Fruit fly (Drosophila melanogaster) whole organism, embryonic: ENCODE data around the gene CG34163.

Experiments used
- B-H2 ChIP-seq: fragments of 200-800 bp; sonication (Bioruptor generic); optimal IDR thresholded peaks from 2 replicates; lab custom pipeline; 2018; ENCODE audit warnings: missing biosample characterization, mild to moderate bottlenecking, missing genetic modification characterization
- Bgb ChIP-seq: fragments of 200-800 bp; sonication (Bioruptor generic); IDR thresholded peaks from 2 replicates; pipeline ENCODE4 v1.3.6; 2022; ENCODE audit warnings: missing biosample characterization, missing genetic modification characterization; ENCODE audit not compliant: partially characterized antibody
- CG10431 ChIP-seq: fragments of 200-800 bp; sonication (Bioruptor generic); optimal IDR thresholded peaks from 3 replicates; lab custom pipeline; 2018; ENCODE audit warnings: missing biosample characterization, mild to moderate bottlenecking, missing genetic modification characterization
- CG12155 ChIP-seq: fragments of 200-800 bp; sonication (Bioruptor generic); optimal IDR thresholded peaks from 3 replicates; lab custom pipeline; 2016; ENCODE audit warnings: missing biosample characterization, missing genetic modification characterization
- CG14965 ChIP-seq: fragments of 200-800 bp; sonication (Bioruptor generic); optimal IDR thresholded peaks from 2 replicates; lab custom pipeline; 2016; ENCODE audit warnings: missing biosample characterization, missing genetic modification characterization, borderline replicate concordance
- CG15269 ChIP-seq: fragments of 200-800 bp; sonication (Bioruptor generic); optimal IDR thresholded peaks from 2 replicates; lab custom pipeline; 2018; ENCODE audit warnings: missing biosample characterization, mild to moderate bottlenecking, missing genetic modification characterization, moderate library complexity
- CG17385 ChIP-seq: fragments of 200-800 bp; sonication (Bioruptor generic); optimal IDR thresholded peaks from 3 replicates; lab custom pipeline; 2018; ENCODE audit warnings: missing biosample characterization, mild to moderate bottlenecking, missing genetic modification characterization
- CG2875 ChIP-seq: fragments of 200-800 bp; sonication (Bioruptor generic); optimal IDR thresholded peaks from 2 replicates; lab custom pipeline; 2017; ENCODE audit warnings: missing biosample characterization, mild to moderate bottlenecking, missing genetic modification characterization, missing genetic modification reagents
- CG32532 ChIP-seq: fragments of 200-800 bp; sonication (Bioruptor generic); IDR thresholded peaks from 2 replicates; pipeline ENCODE4 v1.3.6; 2022; ENCODE audit warnings: missing biosample characterization, missing genetic modification characterization
- CG4328 ChIP-seq: fragments of 200-800 bp; sonication (Bioruptor generic); optimal IDR thresholded peaks from 3 replicates; lab custom pipeline; 2017; ENCODE audit warnings: missing biosample characterization, missing genetic modification reagents, missing genetic modification characterization
- CG6254 ChIP-seq: fragments of 200-800 bp; sonication (Bioruptor generic); optimal IDR thresholded peaks from 3 replicates; lab custom pipeline; 2017; ENCODE audit warnings: mild to moderate bottlenecking, missing biosample characterization, missing genetic modification reagents, missing genetic modification characterization
- CG8290 ChIP-seq, 3 experiments: fragments of 200-800 bp; sonication (Bioruptor generic); optimal IDR thresholded peaks; 2 replicates each; lab custom pipeline; 2016 to 2019; ENCODE audit warnings: missing biosample characterization in 3 of 3, missing genetic modification characterization in 3 of 3, mild to moderate bottlenecking in 2 of 3, moderate library complexity in 1 of 3
- Dek ChIP-seq: fragments of 200-800 bp; sonication (Bioruptor generic); optimal IDR thresholded peaks from 3 replicates; lab custom pipeline; 2019; ENCODE audit warnings: missing biosample characterization, mild to moderate bottlenecking, missing genetic modification characterization, moderate library complexity
- Doc2 ChIP-seq: fragments of 200-800 bp; sonication (Bioruptor generic); IDR thresholded peaks from 2 replicates; pipeline ENCODE4 v1.3.6; 2022; ENCODE audit warnings: missing biosample characterization, missing genetic modification characterization
- Drgx ChIP-seq: fragments of 200-800 bp; sonication (Bioruptor generic); IDR thresholded peaks from 2 replicates; pipeline ENCODE4 v1.3.6; 2022; ENCODE audit warnings: missing biosample characterization, missing genetic modification characterization
- ERR ChIP-seq: fragments of 200-800 bp; sonication (Bioruptor generic); optimal IDR thresholded peaks from 2 replicates; lab custom pipeline; 2016; ENCODE audit warnings: missing biosample characterization, missing genetic modification characterization
- Eip74EF ChIP-seq, 2 experiments: fragments of 200-800 bp in 1 of 2; fragments of >200 bp in 1 of 2; sonication (Bioruptor generic) in 1 of 2; optimal IDR thresholded peaks; 2 replicates each; lab custom pipeline; 2017 to 2019; ENCODE audit warnings: missing biosample characterization in 2 of 2, missing genetic modification characterization in 2 of 2, mild to moderate bottlenecking in 1 of 2, moderate library complexity in 1 of 2
- Fer3 ChIP-seq: fragments of 200-800 bp; sonication (Bioruptor generic); optimal IDR thresholded peaks from 2 replicates; lab custom pipeline; 2018; ENCODE audit warnings: missing biosample characterization, mild to moderate bottlenecking, missing genetic modification characterization, moderate library complexity
- HmgZ ChIP-seq: fragments of 200-800 bp; sonication (Bioruptor generic); optimal IDR thresholded peaks from 2 replicates; lab custom pipeline; 2018; ENCODE audit warnings: missing biosample characterization, mild to moderate bottlenecking, missing genetic modification characterization
- Hr78 ChIP-seq, 2 experiments: fragments of 200-800 bp in 1 of 2; fragments of >200 bp in 1 of 2; sonication (Bioruptor generic) in 1 of 2; optimal IDR thresholded peaks; 2 replicates each; lab custom pipeline; 2017 to 2019; ENCODE audit warnings: missing biosample characterization in 2 of 2, missing genetic modification characterization in 2 of 2, mild to moderate bottlenecking in 1 of 2, moderate library complexity in 1 of 2
- Lim3 ChIP-seq: fragments of 200-800 bp; sonication (Bioruptor generic); IDR thresholded peaks from 2 replicates; pipeline ENCODE4 v1.3.6; 2022; ENCODE audit warnings: missing biosample characterization, missing genetic modification characterization
- Nf-YA ChIP-seq: fragments of 200-800 bp; sonication (Bioruptor generic); IDR thresholded peaks from 2 replicates; pipeline ENCODE4 v1.3.6; 2022; ENCODE audit warnings: missing biosample characterization, missing genetic modification characterization
- Ptx1 ChIP-seq: fragments of 200-800 bp; sonication (Bioruptor generic); IDR thresholded peaks from 2 replicates; pipeline ENCODE4 v1.3.6; 2022; ENCODE audit warnings: missing biosample characterization, missing genetic modification characterization
- al ChIP-seq: fragments of 200-800 bp; sonication (Bioruptor generic); IDR thresholded peaks from 2 replicates; pipeline ENCODE4 v1.3.6; 2022; ENCODE audit warnings: missing biosample characterization, missing genetic modification characterization
- cas ChIP-seq: fragments of 200-800 bp; sonication (Bioruptor generic); IDR thresholded peaks from 2 replicates; pipeline ENCODE4 v1.3.6; 2022; ENCODE audit warnings: missing biosample characterization, missing genetic modification characterization
- cg ChIP-seq: fragments of 200-800 bp; sonication (Bioruptor generic); optimal IDR thresholded peaks from 3 replicates; lab custom pipeline; 2019; ENCODE audit warnings: missing biosample characterization, mild to moderate bottlenecking, missing genetic modification characterization, moderate library complexity
- chm ChIP-seq: fragments of 200-800 bp; sonication (Bioruptor generic); IDR thresholded peaks from 2 replicates; pipeline ENCODE4 v1.3.6; 2022; ENCODE audit warnings: missing biosample characterization, missing genetic modification characterization
- chn ChIP-seq: fragments of 200-800 bp; sonication (Bioruptor generic); optimal IDR thresholded peaks from 2 replicates; lab custom pipeline; 2016; ENCODE audit warnings: missing biosample characterization, missing genetic modification characterization
- corto ChIP-seq: fragments of 200-800 bp; sonication (Bioruptor generic); optimal IDR thresholded peaks from 2 replicates; lab custom pipeline; 2016; ENCODE audit warnings: missing biosample characterization, mild to moderate bottlenecking, missing genetic modification characterization, moderate library complexity
- crc ChIP-seq: fragments of 200-800 bp; sonication (Bioruptor generic); optimal IDR thresholded peaks from 2 replicates; lab custom pipeline; 2016; ENCODE audit warnings: missing biosample characterization, missing genetic modification characterization
- cwo ChIP-seq: fragments of 200-800 bp; sonication (Bioruptor generic); optimal IDR thresholded peaks from 3 replicates; lab custom pipeline; 2017; ENCODE audit warnings: missing biosample characterization, missing genetic modification characterization, mild to moderate bottlenecking, moderate library complexity, missing genetic modification reagents
- en ChIP-seq: fragments of 200-800 bp; sonication (Bioruptor generic); optimal IDR thresholded peaks from 2 replicates; lab custom pipeline; 2016; ENCODE audit warnings: missing biosample characterization, missing genetic modification characterization
- fru ChIP-seq: fragments of >200 bp; optimal IDR thresholded peaks from 2 replicates; lab custom pipeline; 2017
- gcm ChIP-seq: fragments of 200-800 bp; sonication (Bioruptor generic); optimal IDR thresholded peaks from 2 replicates; lab custom pipeline; 2019; ENCODE audit warnings: missing biosample characterization, mild to moderate bottlenecking, missing genetic modification characterization, moderate library complexity
- gem ChIP-seq: fragments of 200-800 bp; sonication (Bioruptor generic); optimal IDR thresholded peaks from 2 replicates; lab custom pipeline; 2019; ENCODE audit warnings: missing biosample characterization, mild to moderate bottlenecking, missing genetic modification characterization, moderate library complexity
- ind ChIP-seq: fragments of 200-800 bp; sonication (Bioruptor generic); optimal IDR thresholded peaks from 3 replicates; lab custom pipeline; 2016; ENCODE audit warnings: missing biosample characterization, missing genetic modification characterization
- insv ChIP-seq, 2 experiments: fragments of 200-800 bp; sonication (Bioruptor generic); optimal IDR thresholded peaks; 3 replicates each; lab custom pipeline; 2016 to 2018; ENCODE audit warnings: missing biosample characterization in 2 of 2, missing genetic modification characterization in 2 of 2
- jing ChIP-seq: fragments of 200-800 bp; sonication (Bioruptor generic); optimal IDR thresholded peaks from 2 replicates; lab custom pipeline; 2018; ENCODE audit warnings: missing biosample characterization, mild to moderate bottlenecking, missing genetic modification characterization
- kay ChIP-seq: fragments of 200-800 bp; sonication (Bioruptor generic); optimal IDR thresholded peaks from 2 replicates; lab custom pipeline; 2016; ENCODE audit warnings: missing biosample characterization, missing genetic modification characterization
- lmd ChIP-seq: fragments of 200-800 bp; sonication (Bioruptor generic); IDR thresholded peaks from 2 replicates; pipeline ENCODE4 v1.3.6; 2022; ENCODE audit warnings: missing biosample characterization, missing genetic modification characterization
- oc ChIP-seq: fragments of 200-800 bp; sonication (Bioruptor generic); optimal IDR thresholded peaks from 2 replicates; lab custom pipeline; 2018; ENCODE audit warnings: missing biosample characterization, mild to moderate bottlenecking, missing genetic modification characterization, moderate library complexity
- onecut ChIP-seq: fragments of 200-800 bp; sonication (Bioruptor generic); IDR thresholded peaks from 2 replicates; pipeline ENCODE4 v1.3.6; 2022; ENCODE audit warnings: missing biosample characterization, missing genetic modification characterization
- p53 ChIP-seq: fragments of 200-800 bp; sonication (Bioruptor generic); optimal IDR thresholded peaks from 2 replicates; lab custom pipeline; 2016; ENCODE audit warnings: missing biosample characterization, missing genetic modification characterization
- peb ChIP-seq: fragments of 200-800 bp; sonication (Bioruptor generic); IDR thresholded peaks from 2 replicates; pipeline ENCODE4 v1.3.6; 2022; ENCODE audit warnings: missing biosample characterization, missing genetic modification characterization
- pho ChIP-seq: fragments of 200-800 bp; sonication (Bioruptor generic); optimal IDR thresholded peaks from 2 replicates; lab custom pipeline; 2016; ENCODE audit warnings: missing biosample characterization, missing genetic modification characterization
- sc ChIP-seq, 3 experiments: fragments of >200 bp in 2 of 3; fragments of 200-800 bp in 1 of 3; sonication (Bioruptor generic) in 1 of 3; optimal IDR thresholded peaks; 2 replicates in 2 of 3; 3 replicates in 1 of 3; lab custom pipeline; 2017; ENCODE audit warnings: mild to moderate bottlenecking in 1 of 3, missing biosample characterization in 1 of 3, missing genetic modification characterization in 1 of 3, missing genetic modification reagents in 1 of 3
- scrt ChIP-seq: fragments of 200-800 bp; sonication (Bioruptor generic); optimal IDR thresholded peaks from 2 replicates; lab custom pipeline; 2018; ENCODE audit warnings: missing biosample characterization, mild to moderate bottlenecking, missing genetic modification characterization, moderate library complexity
- ttk ChIP-seq: fragments of 200-800 bp; sonication (Bioruptor generic); IDR thresholded peaks from 2 replicates; pipeline ENCODE4 v2.1.2; 2022; ENCODE audit warnings: missing biosample characterization, missing genetic modification characterization

The CG34163 gene

DNA sequence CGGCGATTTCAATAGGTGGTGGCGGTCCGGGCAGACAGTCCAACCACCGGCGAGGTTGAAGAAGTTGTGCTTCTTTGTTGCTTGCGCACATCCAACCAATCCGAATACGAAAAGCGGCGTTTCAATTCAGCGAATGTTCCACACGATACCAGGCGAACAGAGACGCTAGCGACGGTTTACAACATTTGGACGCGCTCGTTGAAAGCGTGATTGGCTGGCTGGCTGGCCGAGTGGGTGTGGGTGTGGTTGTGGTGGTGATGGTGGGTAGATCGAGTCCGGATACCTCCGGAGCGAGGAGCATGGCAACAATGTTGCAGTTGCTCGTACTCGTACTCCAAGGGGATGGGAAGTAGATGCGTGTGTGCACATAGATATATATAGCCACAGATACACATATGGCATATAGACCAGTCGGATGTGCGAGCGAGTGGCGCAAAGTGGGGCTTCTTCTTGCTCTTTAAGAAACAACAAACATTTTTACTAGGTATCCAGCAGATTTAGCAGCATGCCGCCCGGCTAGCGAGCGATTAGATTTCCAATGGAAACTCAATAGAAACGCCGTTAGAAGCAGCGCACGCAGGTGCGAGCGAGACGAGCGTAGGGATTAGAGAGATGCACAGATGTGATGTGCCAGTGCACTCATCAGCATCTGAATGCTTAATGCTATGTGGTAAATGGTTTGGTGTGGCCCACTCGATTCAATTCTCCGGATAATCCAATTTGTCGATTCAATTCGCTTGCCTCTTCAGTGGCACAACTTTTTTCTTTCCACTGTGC, 22.2 kb downstream of the CG34163 start (continued):
- no peak for TF ChIP-seq gcm (GFP tag; lab: Kevin White, UChicago)
- TF ChIP-seq jing (GFP tag; lab: Kevin White, UChicago): no peak
- peak; percentile 60 for TF ChIP-seq B-H2 (GFP tag; lab: Kevin White, UChicago)
- no peak for TF ChIP-seq CG8290 (GFP tag; optimal IDR thresholded peaks at IDR 0.05; lab: Kevin White, UChicago)
- TF ChIP-seq CG8290 (tag; optimal IDR thresholded peaks at IDR 0.05; lab: Kevin White, UChicago): peak; percentile 20 to 77
- TF ChIP-seq CG4328 (GFP tag; lab: Kevin White, UChicago): peak; percentile 51
- no peak for TF ChIP-seq CG14965
- TF ChIP-seq CG12155 (GFP tag; lab: Kevin White, UChicago): peak; percentile 82
- TF ChIP-seq Ptx1 (GFP tag; lab: Robert Waterston, UW): no peak
- no peak for TF ChIP-seq en (GFP tag; lab: Kevin White, UChicago)
- peak in 1 of 2 experiments; percentile 45 for TF ChIP-seq Eip74EF (GFP tag; optimal IDR thresholded peaks at IDR 0.05; lab: Kevin White, UChicago)
- TF ChIP-seq CG10431: peak; percentile 19
- TF ChIP-seq Dek (tag; lab: Kevin White, UChicago): no peak
- TF ChIP-seq corto (GFP tag; lab: Kevin White, UChicago): no peak
- peak in 1 of 2 experiments; percentile 58 for TF ChIP-seq Hr78 (GFP tag; optimal IDR thresholded peaks at IDR 0.05; lab: Kevin White, UChicago)
- no peak for TF ChIP-seq Drgx (GFP tag; lab: Robert Waterston, UW)
- no peak for TF ChIP-seq CG15269
- no peak for TF ChIP-seq al (GFP tag; lab: Robert Waterston, UW)
- TF ChIP-seq crc: no peak
- peak; percentile 21 for TF ChIP-seq ERR
- TF ChIP-seq gem: no peak
- no peak for TF ChIP-seq ind (GFP tag; lab: Kevin White, UChicago)
- peak; percentile 91 for TF ChIP-seq cg (GFP tag; lab: Kevin White, UChicago)
- TF ChIP-seq insv (GFP tag; optimal IDR thresholded peaks at IDR 0.05; lab: Kevin White, UChicago): no peak
- no peak for TF ChIP-seq Bgb (GFP tag; lab: Robert Waterston, UW)
- TF ChIP-seq Fer3 (tag; lab: Kevin White, UChicago): no peak
- no peak for TF ChIP-seq scrt (GFP tag; lab: Kevin White, UChicago)
- TF ChIP-seq pho (GFP tag; lab: Kevin White, UChicago): peak; percentile 39
- peak; percentile 76 for TF ChIP-seq HmgZ (tag; lab: Kevin White, UChicago)
- peak; percentile 99 for TF ChIP-seq oc (tag; lab: Kevin White, UChicago)
- TF ChIP-seq peb: no peak
- TF ChIP-seq p53: no peak
- TF ChIP-seq ttk (GFP tag; lab: Robert Waterston, UW): no peak
- peak; percentile 46 for TF ChIP-seq CG6254 (GFP tag; lab: Kevin White, UChicago)
- TF ChIP-seq CG32532 (GFP tag; lab: Robert Waterston, UW): no peak
- no peak for TF ChIP-seq Lim3 (GFP tag; lab: Robert Waterston, UW)
- TF ChIP-seq CG2875 (GFP tag; lab: Kevin White, UChicago): no peak
- TF ChIP-seq Nf-YA: no peak
- no peak for TF ChIP-seq sc (optimal IDR thresholded peaks at IDR 0.05; lab: Kevin White, UChicago)
- peak; percentile 33 for TF ChIP-seq sc (GFP tag; optimal IDR thresholded peaks at IDR 0.05; lab: Kevin White, UChicago)
- peak; percentile 20 for TF ChIP-seq kay
- peak; percentile 84 for TF ChIP-seq cwo (GFP tag; lab: Kevin White, UChicago)
- no peak for TF ChIP-seq Doc2 (GFP tag; lab: Robert Waterston, UW)
- TF ChIP-seq lmd (GFP tag; lab: Robert Waterston, UW): no peak
- TF ChIP-seq onecut (GFP tag; lab: Robert Waterston, UW): peak; percentile 63
- peak; percentile 96 for TF ChIP-seq CG17385 (GFP tag; lab: Kevin White, UChicago)
- peak; percentile 80 for TF ChIP-seq chn (GFP tag; lab: Kevin White, UChicago)
- TF ChIP-seq cas: no peak
- TF ChIP-seq fru (lab: Kevin White, UChicago): no peak
- no peak for TF ChIP-seq chm (GFP tag; lab: Robert Waterston, UW)
